Fruit fly (Drosophila melanogaster) whole organism, wandering third instar larva: ENCODE measurements around the gene CG10638.

Experiments used
- Abd-B ChIP-seq: fragments of >200 bp; optimal IDR thresholded peaks from 2 replicates; lab custom pipeline; 2017; ENCODE audit warnings: missing biosample characterization, missing genetic modification characterization
- Dfd ChIP-seq: fragments of >200 bp; optimal IDR thresholded peaks from 2 replicates; lab custom pipeline; 2017; ENCODE audit warnings: missing biosample characterization, missing genetic modification characterization
- HLH106 ChIP-seq: fragments of 200-800 bp; optimal IDR thresholded peaks from 3 replicates; lab custom pipeline; 2019; ENCODE audit warnings: missing biosample characterization, mild to moderate bottlenecking, missing genetic modification characterization, moderate library complexity
- Hnf4 ChIP-seq: fragments of 200-800 bp; sonication (Bioruptor generic); optimal IDR thresholded peaks from 2 replicates; lab custom pipeline; 2016; ENCODE audit warnings: missing biosample characterization, mild to moderate bottlenecking, missing genetic modification characterization
- Vsx2 ChIP-seq: fragments of 200-300, 225-300 bp; sonication (Bioruptor generic); optimal IDR thresholded peaks from 2 replicates; lab custom pipeline; 2018; ENCODE audit warnings: missing biosample characterization, missing genetic modification characterization; ENCODE audit not compliant: partially characterized antibody
- dl ChIP-seq, 2 experiments: fragments of 175-275, 200-275 bp in 1 of 2; fragments of 200-275 bp in 1 of 2; sonication (Bioruptor generic); optimal IDR thresholded peaks; lab custom pipeline; 2018; ENCODE audit warnings: mild to moderate bottlenecking in 2 of 2, missing biosample characterization in 2 of 2, missing genetic modification characterization in 2 of 2, moderate library complexity in 2 of 2; ENCODE audit not compliant: partially characterized antibody in 2 of 2, insufficient read depth in 1 of 2
- dsf ChIP-seq: sonication (Bioruptor generic); optimal IDR thresholded peaks from 2 replicates; lab custom pipeline; 2016; ENCODE audit warnings: missing biosample characterization, missing genetic modification characterization, borderline replicate concordance
- h ChIP-seq: fragments of 200-800 bp; sonication (Bioruptor generic); optimal IDR thresholded peaks from 3 replicates; lab custom pipeline; 2016; ENCODE audit warnings: missing biosample characterization, mild to moderate bottlenecking, missing genetic modification characterization
- rgr ChIP-seq: fragments of 200-800 bp; sonication (Bioruptor generic); optimal IDR thresholded peaks from 3 replicates; lab custom pipeline; 2016; ENCODE audit warnings: missing biosample characterization, mild to moderate bottlenecking, missing genetic modification characterization
- tai ChIP-seq: sonication (Bioruptor generic); optimal IDR thresholded peaks from 2 replicates; lab custom pipeline; 2016; ENCODE audit warnings: missing biosample characterization, missing genetic modification characterization
- woc ChIP-seq: sonication (Bioruptor generic); optimal IDR thresholded peaks from 2 replicates; lab custom pipeline; 2016; ENCODE audit warnings: missing biosample characterization, mild to moderate bottlenecking, missing genetic modification characterization

dm6 chr3L:12471471-12471978 lies 29.6 kb downstream of the CG10638 start, which contains the start of gene CG10616:
- no peak for TF ChIP-seq rgr (GFP tag; lab: Kevin White, UChicago)
- no peak for TF ChIP-seq tai (GFP tag; lab: Kevin White, UChicago)
- TF ChIP-seq h (GFP tag; lab: Kevin White, UChicago) = no peak
- TF ChIP-seq dl (GFP tag; optimal IDR thresholded peaks at IDR 0.05; lab: Kevin White, UChicago; ENCODE audit: insufficient read depth in 1 of 2, partially characterized antibody in 2 of 2) = no peak
- TF ChIP-seq dsf (GFP tag; lab: Kevin White, UChicago) = no peak
- no peak for TF ChIP-seq HLH106
- TF ChIP-seq Abd-B (GFP tag; lab: Kevin White, UChicago) = no peak
- TF ChIP-seq Hnf4 = no peak
- no peak for TF ChIP-seq woc (GFP tag; lab: Kevin White, UChicago)
- TF ChIP-seq Dfd = no peak
- no peak for TF ChIP-seq Vsx2
